Fruit fly (Drosophila melanogaster) whole organism: ENCODE data around the gene CG4198.

Source experiments
- CG8478 ChIP-seq: fragments of >200 bp; optimal IDR thresholded peaks from 2 replicates; lab custom pipeline; 2018; ENCODE audit warnings: inconsistent platforms
- Dll ChIP-seq: fragments of >200 bp; optimal IDR thresholded peaks from 2 replicates; lab custom pipeline; 2017
- EcR ChIP-seq, 2 experiments: fragments of >200 bp; optimal IDR thresholded peaks; 2 replicates each; lab custom pipeline; 2017; ENCODE audit warnings: missing biosample characterization in 2 of 2, missing genetic modification characterization in 2 of 2, missing genetic modification reagents in 2 of 2
- pan ChIP-seq: fragments of >200 bp; optimal IDR thresholded peaks from 2 replicates; lab custom pipeline; 2017
- psq ChIP-seq: fragments of >200 bp; optimal IDR thresholded peaks from 2 replicates; lab custom pipeline; 2017
- usp ChIP-seq: fragments of >200 bp; optimal IDR thresholded peaks from 2 replicates; lab custom pipeline; 2017; ENCODE audit warnings: missing biosample characterization, missing genetic modification characterization, mixed read lengths

Gene CG4198

DNA sequence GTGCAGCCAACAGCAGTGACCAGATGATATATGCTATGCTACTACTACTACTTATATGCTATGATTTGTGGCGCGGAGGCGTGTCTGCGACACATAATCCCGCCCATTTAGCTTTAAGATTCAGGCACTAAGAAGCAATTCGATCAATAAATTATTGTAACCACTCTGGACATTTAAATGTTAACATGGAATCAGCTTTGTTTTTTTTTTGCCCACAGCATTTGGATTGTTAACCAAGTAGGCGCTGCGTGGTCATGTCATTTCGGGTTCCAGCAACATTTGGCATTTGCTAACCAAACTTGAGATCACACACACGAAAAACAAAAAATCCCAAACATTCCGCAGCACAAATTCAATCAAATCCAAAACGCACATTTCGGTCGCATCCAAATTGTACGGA, at the start of gene CG4198:
Gene CG4198, plus strand, starts transcription at position 301 of the 400 bp plus-strand sequence.
- TF ChIP-seq CG8478 (lab: Kevin White, UChicago) (no peak), EcR (GFP tag; optimal IDR thresholded peaks at IDR 0.05; lab: Kevin White, UChicago) (no peak), pan (lab: Kevin White, UChicago) (no peak), psq (lab: Kevin White, UChicago) (no peak), usp (GFP tag; lab: Kevin White, UChicago) (no peak), Dll (lab: Kevin White, UChicago) (no peak)

dm6 chrX:5285835-5286234, 27.2 kb upstream of the CG4198 start:
- TF ChIP-seq EcR (GFP tag; optimal IDR thresholded peaks at IDR 0.05; lab: Kevin White, UChicago), result no peak
- TF ChIP-seq Dll (lab: Kevin White, UChicago), result no peak
- TF ChIP-seq psq (lab: Kevin White, UChicago), result no peak
- no peak for TF ChIP-seq usp (GFP tag; lab: Kevin White, UChicago)
- TF ChIP-seq pan (lab: Kevin White, UChicago), result no peak
- no peak for TF ChIP-seq CG8478 (lab: Kevin White, UChicago)

dm6 chrX:5286513-5286912, 26.5 kb upstream of the CG4198 start:
- TF ChIP-seq usp (GFP tag; lab: Kevin White, UChicago) (no peak), pan (lab: Kevin White, UChicago) (no peak), psq (lab: Kevin White, UChicago) (no peak)

DNA sequence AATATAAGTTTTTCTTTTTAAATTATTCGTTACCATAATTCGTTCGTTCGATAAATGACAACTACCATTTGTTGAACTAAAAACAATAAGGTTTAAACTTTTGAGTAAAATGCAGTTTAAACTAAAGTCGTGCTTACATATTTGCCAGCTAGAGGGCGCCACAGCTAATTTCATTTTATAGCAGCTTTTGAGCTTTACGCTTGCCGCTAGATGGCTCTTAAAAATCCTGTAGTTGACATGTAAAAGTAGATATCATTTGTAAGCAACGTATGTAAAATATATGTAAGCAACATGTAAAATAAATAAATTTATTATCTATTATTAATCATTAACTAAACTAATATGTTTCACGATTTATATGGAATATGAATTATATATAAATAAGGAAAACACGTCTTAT, 23.4 kb upstream of the CG4198 start:
- TF ChIP-seq Dll (lab: Kevin White, UChicago) (no peak), pan (lab: Kevin White, UChicago) (no peak), usp (GFP tag; lab: Kevin White, UChicago) (no peak), psq (lab: Kevin White, UChicago) (no peak), EcR (GFP tag; optimal IDR thresholded peaks at IDR 0.05; lab: Kevin White, UChicago) (no peak), CG8478 (lab: Kevin White, UChicago) (no peak)

DNA sequence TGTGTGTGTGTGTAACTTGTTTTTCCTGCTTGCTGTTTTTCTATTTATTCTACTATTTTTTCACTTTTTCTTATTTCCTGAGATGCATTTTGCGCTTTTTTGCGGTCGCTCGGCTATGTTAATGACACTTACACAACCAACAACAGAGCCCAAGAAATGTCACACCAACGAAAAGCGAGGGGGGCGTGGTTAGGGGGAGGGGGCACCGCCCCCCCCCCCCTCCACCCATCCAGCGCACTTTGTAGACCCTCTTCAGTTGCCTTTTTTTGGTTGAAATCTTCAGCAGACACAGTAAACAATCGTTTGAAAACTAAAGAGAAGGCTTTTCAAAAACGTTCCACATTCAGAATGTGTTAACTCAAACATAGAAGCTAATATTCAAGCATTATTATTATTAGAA, 19.9 kb upstream of the CG4198 start:
- TF ChIP-seq Dll (lab: Kevin White, UChicago) (no peak), CG8478 (lab: Kevin White, UChicago) (no peak), usp (GFP tag; lab: Kevin White, UChicago) (no peak), psq (lab: Kevin White, UChicago) (no peak), pan (lab: Kevin White, UChicago) (no peak), EcR (GFP tag; optimal IDR thresholded peaks at IDR 0.05; lab: Kevin White, UChicago) (no peak)

DNA sequence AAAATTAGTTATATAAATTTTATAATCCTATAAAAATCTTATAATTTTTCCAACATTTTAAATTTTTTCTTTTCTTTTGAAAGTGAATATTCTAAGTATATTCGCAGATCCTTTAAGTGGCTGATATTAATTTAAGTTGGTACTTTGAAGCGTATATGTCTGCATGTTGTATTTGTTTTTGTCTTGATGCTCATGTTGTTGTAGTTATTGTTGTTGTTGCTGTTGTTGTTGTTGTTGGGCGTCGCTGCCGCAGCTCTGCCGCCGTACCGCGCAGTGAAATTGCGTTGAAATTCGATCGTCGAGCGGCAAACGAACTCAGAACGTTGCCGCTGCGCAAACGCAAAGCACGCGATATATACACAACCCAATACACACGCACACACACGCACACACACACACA, 17.3 kb upstream of the CG4198 start, which contains the start of gene CG42749:
Gene CG42749, plus strand, starts transcription at position 301 of the 400 bp plus-strand sequence.
- no peak for TF ChIP-seq EcR (GFP tag; optimal IDR thresholded peaks at IDR 0.05; lab: Kevin White, UChicago)
- no peak for TF ChIP-seq CG8478 (lab: Kevin White, UChicago)

dm6 chrX:5299957-5300356, 13.1 kb upstream of the CG4198 start:
- no peak for TF ChIP-seq psq (lab: Kevin White, UChicago)
- no peak for TF ChIP-seq Dll (lab: Kevin White, UChicago)
- no peak for TF ChIP-seq usp (GFP tag; lab: Kevin White, UChicago)
- no peak for TF ChIP-seq CG8478 (lab: Kevin White, UChicago)
- no peak for TF ChIP-seq EcR (GFP tag; optimal IDR thresholded peaks at IDR 0.05; lab: Kevin White, UChicago)
- TF ChIP-seq pan (lab: Kevin White, UChicago), result no peak

DNA sequence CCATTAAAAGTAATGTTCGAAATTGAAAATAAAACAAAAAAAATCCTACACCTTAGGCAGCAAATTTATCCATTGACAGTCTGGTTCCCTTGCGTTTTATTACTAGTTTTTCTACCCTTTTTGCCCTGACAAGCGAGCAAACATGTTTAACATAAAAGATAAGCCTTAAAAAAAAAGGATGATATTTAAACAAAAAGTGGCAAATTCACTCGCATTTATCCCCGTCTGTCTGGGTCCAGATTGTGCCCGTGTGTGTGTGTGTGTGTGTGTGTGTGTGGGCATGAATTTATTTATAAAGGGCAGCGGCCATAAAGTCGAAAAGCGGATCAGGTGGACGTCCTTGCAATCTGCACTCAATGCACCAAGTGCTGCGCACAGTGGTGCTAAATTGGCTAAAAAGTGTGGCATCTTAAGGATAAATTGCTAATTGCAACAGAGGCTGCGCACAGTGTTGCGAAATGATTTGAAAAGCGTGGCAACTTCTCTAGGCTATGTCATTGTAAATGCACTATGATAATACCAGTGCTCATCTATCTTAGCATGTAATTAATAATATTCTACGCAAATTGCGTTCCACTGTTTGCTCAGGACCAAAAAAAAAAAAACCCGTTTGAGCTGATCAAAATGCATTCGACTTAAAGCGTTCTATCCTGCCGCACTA, 12.3 kb upstream of the CG4198 start:
- TF ChIP-seq CG8478 (lab: Kevin White, UChicago) (no peak), Dll (lab: Kevin White, UChicago) (no peak), pan (lab: Kevin White, UChicago) (no peak), usp (GFP tag; lab: Kevin White, UChicago) (no peak), EcR (GFP tag; optimal IDR thresholded peaks at IDR 0.05; lab: Kevin White, UChicago) (no peak), psq (lab: Kevin White, UChicago) (no peak)

DNA sequence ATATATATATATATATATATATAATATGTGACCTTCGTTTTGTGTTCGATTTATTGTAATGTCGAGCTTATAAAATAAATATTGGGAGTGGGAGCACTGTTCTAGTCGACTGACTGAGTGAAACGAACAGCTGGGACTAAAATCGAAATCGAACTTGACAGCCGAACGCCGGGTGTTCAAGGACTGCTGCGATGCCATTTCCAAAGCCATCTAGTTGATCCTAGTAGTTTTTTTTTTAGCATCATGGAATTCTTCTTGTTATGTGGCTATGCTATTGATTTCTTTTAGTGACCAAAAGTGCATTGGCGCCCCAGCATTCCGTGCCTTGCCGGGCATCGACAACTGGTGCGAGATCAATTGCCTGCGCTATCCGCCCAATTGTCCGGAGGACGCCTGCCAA, 7.5 kb upstream of the CG4198 start, which contains the start of gene CG3323:
Gene CG3323, minus strand, starts transcription at position 101 of the 400 bp plus-strand sequence.
- TF ChIP-seq EcR (GFP tag; optimal IDR thresholded peaks at IDR 0.05; lab: Kevin White, UChicago) (no peak), psq (lab: Kevin White, UChicago) (no peak), pan (lab: Kevin White, UChicago) (no peak), usp (GFP tag; lab: Kevin White, UChicago) (no peak), CG8478 (lab: Kevin White, UChicago) (no peak), Dll (lab: Kevin White, UChicago) (no peak)

DNA sequence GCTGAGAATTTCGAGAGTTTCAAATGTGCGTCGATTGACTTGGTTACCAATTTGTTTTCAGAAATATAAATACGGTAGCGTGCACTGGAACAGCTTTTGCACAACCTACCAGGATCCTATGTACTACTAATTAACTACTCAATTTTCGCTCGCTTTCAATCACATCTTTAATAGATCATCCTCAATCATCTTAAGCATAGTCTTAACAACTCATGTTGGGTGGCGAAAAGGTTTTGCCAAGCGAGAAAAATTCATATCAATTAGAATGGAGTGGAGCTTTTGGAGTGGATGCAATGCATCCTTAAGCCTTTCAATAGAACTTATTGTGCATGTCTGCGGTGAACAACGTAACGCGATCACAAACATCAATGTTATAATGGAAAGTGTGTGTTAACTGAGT, 5.7 kb upstream of the CG4198 start, which contains the start of gene CG17764:
Gene CG17764, minus strand, starts transcription at position 101 of the 400 bp plus-strand sequence.
- TF ChIP-seq Dll (lab: Kevin White, UChicago), result no peak

- no peak for TF ChIP-seq EcR (GFP tag; optimal IDR thresholded peaks at IDR 0.05; lab: Kevin White, UChicago)
- no peak for TF ChIP-seq psq (lab: Kevin White, UChicago)
- TF ChIP-seq Dll (lab: Kevin White, UChicago), result no peak
- TF ChIP-seq pan (lab: Kevin White, UChicago), result no peak
- no peak for TF ChIP-seq usp (GFP tag; lab: Kevin White, UChicago)
- TF ChIP-seq CG8478 (lab: Kevin White, UChicago), result no peak
These were observed 4.1 kb upstream of the CG4198 start, which contains the start of the genes Cdk7 and snf for dm6 chrX:5308963-5309362. Gene Cdk7, minus strand, starts transcription at chrX:5308983. Gene snf, plus strand, starts transcription at chrX:5309242.

dm6 chrX:5311838-5312339, 1.2 kb upstream of the CG4198 start, which contains the start of the genes TrxT and dhd:
Gene TrxT, minus strand, starts transcription at chrX:5311888.
Gene dhd, plus strand, starts transcription at chrX:5312171.
- TF ChIP-seq EcR (GFP tag; optimal IDR thresholded peaks at IDR 0.05; lab: Kevin White, UChicago), result no peak
- TF ChIP-seq pan (lab: Kevin White, UChicago), result no peak
- TF ChIP-seq CG8478 (lab: Kevin White, UChicago), result no peak
- no peak for TF ChIP-seq usp (GFP tag; lab: Kevin White, UChicago)
- no peak for TF ChIP-seq Dll (lab: Kevin White, UChicago)
